Worm (Caenorhabditis elegans) whole organism, L4 larva: ENCODE results near the gene K12G11.6.

Source experiments
- T20F7.1 ChIP-seq: fragments of 200-800 bp; sonication (Bioruptor generic); optimal IDR thresholded peaks from 2 replicates; lab custom pipeline; 2018; ENCODE audit warnings: mild to moderate bottlenecking, missing genetic modification characterization, missing compliant biosample characterization
- Y5F2A.4 ChIP-seq: fragments of 200-800 bp; sonication (Bioruptor generic); optimal IDR thresholded peaks from 2 replicates; lab custom pipeline; 2018; ENCODE audit warnings: mild to moderate bottlenecking, missing genetic modification characterization, missing compliant biosample characterization
- ZK546.5 ChIP-seq, 2 experiments: sonication (generic microtip); optimal IDR thresholded peaks; 2 replicates each; lab custom pipeline; 2017; ENCODE audit warnings: missing biosample characterization in 2 of 2, missing genetic modification characterization in 2 of 2
- aha-1 ChIP-seq: fragments of 150-350 bp; peaks from one replicate; lab custom pipeline; 2014; ENCODE audit warnings: missing biosample characterization, missing genetic modification characterization
- ama-1 ChIP-seq: fragments of 150-350 bp; optimal IDR thresholded peaks from 2 replicates; lab custom pipeline; 2014; ENCODE audit warnings: inconsistent platforms, mixed read lengths
- daf-16 ChIP-seq, 3 experiments: sonication (generic microtip); optimal IDR thresholded peaks; 2 replicates each; lab custom pipeline; 2016 to 2017; ENCODE audit warnings: missing genetic modification characterization in 3 of 3, missing genetic modification reagents in 3 of 3, mild to moderate bottlenecking in 2 of 3, missing compliant biosample characterization in 2 of 3, missing biosample characterization in 1 of 3, moderate library complexity in 1 of 3
- dmd-6 ChIP-seq: fragments of 200-800 bp; sonication (Bioruptor generic); IDR thresholded peaks from 2 replicates; pipeline ENCODE4 v1.3.6; 2022; ENCODE audit warnings: missing genetic modification reagents, missing genetic modification characterization, missing compliant biosample characterization
- dpl-1 ChIP-seq: fragments of 150-350 bp; optimal IDR thresholded peaks from 2 replicates; lab custom pipeline; 2014; ENCODE audit warnings: missing biosample characterization, missing genetic modification reagents, missing genetic modification characterization
- dve-1 ChIP-seq: sonication (generic microtip); optimal IDR thresholded peaks from 2 replicates; lab custom pipeline; 2017; ENCODE audit warnings: antibody characterized with exemption, mild to moderate bottlenecking, missing genetic modification characterization, missing compliant biosample characterization; ENCODE audit not compliant: insufficient read depth
- fkh-10 ChIP-seq: fragments of 150-350 bp; optimal IDR thresholded peaks from 2 replicates; lab custom pipeline; 2014; ENCODE audit warnings: missing biosample characterization, missing genetic modification reagents, missing genetic modification characterization
- hif-1 ChIP-seq, 2 experiments: sonication (generic microtip); optimal IDR thresholded peaks; 2 replicates each; lab custom pipeline; 2016 to 2017; ENCODE audit warnings: missing compliant biosample characterization in 2 of 2, missing genetic modification characterization in 2 of 2, missing genetic modification reagents in 2 of 2, missing genotype in 2 of 2, mild to moderate bottlenecking in 1 of 2
- hlh-30 ChIP-seq: sonication (generic microtip); optimal IDR thresholded peaks from 2 replicates; lab custom pipeline; 2017; ENCODE audit warnings: antibody characterized with exemption, mild to moderate bottlenecking, missing genetic modification characterization, missing compliant biosample characterization; ENCODE audit not compliant: insufficient read depth
- hmg-1.1 ChIP-seq: fragments of 200-800 bp; sonication (Bioruptor generic); IDR thresholded peaks from 2 replicates; pipeline ENCODE4 v1.3.6; 2022; ENCODE audit warnings: missing genetic modification reagents, missing genetic modification characterization, missing compliant biosample characterization
- lin-38 ChIP-seq: fragments of 200-800 bp; sonication (Bioruptor generic); IDR thresholded peaks from 2 replicates; pipeline ENCODE4 v1.3.6; 2022; ENCODE audit warnings: missing genetic modification reagents, missing genetic modification characterization, missing compliant biosample characterization
- lsy-2 ChIP-seq, 2 experiments: fragments of 150-350 bp in 1 of 2; sonication (generic microtip) in 1 of 2; optimal IDR thresholded peaks; 2 replicates each; lab custom pipeline; 2014 to 2017; ENCODE audit warnings: missing biosample characterization in 2 of 2, missing genetic modification characterization in 2 of 2
- mep-1 ChIP-seq: fragments of 150-350 bp; sonication (generic microtip); optimal IDR thresholded peaks from 3 replicates; lab custom pipeline; 2014; ENCODE audit warnings: missing biosample characterization, missing genetic modification characterization
- mes-2 ChIP-seq: sonication (generic microtip); optimal IDR thresholded peaks from 2 replicates; lab custom pipeline; 2016; ENCODE audit warnings: missing genotype, mild to moderate bottlenecking, missing genetic modification characterization, missing compliant biosample characterization; ENCODE audit not compliant: poor library complexity, severe bottlenecking
- mxl-3 ChIP-seq: fragments of 200-800 bp; sonication (Bioruptor generic); optimal IDR thresholded peaks from 2 replicates; lab custom pipeline; 2018; ENCODE audit warnings: mild to moderate bottlenecking, missing genetic modification characterization, missing compliant biosample characterization
- nhr-11 ChIP-seq: fragments of 150-350 bp; optimal IDR thresholded peaks from 2 replicates; lab custom pipeline; 2014; ENCODE audit warnings: missing biosample characterization, missing genetic modification characterization
- nhr-237 ChIP-seq: sonication (generic microtip); optimal IDR thresholded peaks from 2 replicates; lab custom pipeline; 2017; ENCODE audit warnings: missing biosample characterization, missing genetic modification characterization
- nhr-28 ChIP-seq: fragments of 150-350 bp; optimal IDR thresholded peaks from 2 replicates; lab custom pipeline; 2014; ENCODE audit warnings: missing biosample characterization, missing genetic modification characterization
- nhr-6 ChIP-seq: fragments of 150-350 bp; optimal IDR thresholded peaks from 2 replicates; lab custom pipeline; 2014; ENCODE audit warnings: missing biosample characterization, missing genetic modification characterization
- nhr-76 ChIP-seq: fragments of 150-350 bp; optimal IDR thresholded peaks from 2 replicates; lab custom pipeline; 2014; ENCODE audit warnings: missing biosample characterization, missing genetic modification characterization
- pqm-1 ChIP-seq: sonication (generic microtip); optimal IDR thresholded peaks from 2 replicates; lab custom pipeline; 2017; ENCODE audit warnings: missing biosample characterization, missing genetic modification characterization
- sdz-12 ChIP-seq: fragments of 200-800 bp; sonication (Bioruptor generic); optimal IDR thresholded peaks from 2 replicates; lab custom pipeline; 2018; ENCODE audit warnings: mild to moderate bottlenecking, missing genetic modification characterization, missing compliant biosample characterization
- snpc-4 ChIP-seq: fragments of 150-350 bp; optimal IDR thresholded peaks from 2 replicates; lab custom pipeline; 2014; ENCODE audit warnings: missing biosample characterization, missing genetic modification characterization
- tag-97 ChIP-seq: fragments of 200-800 bp; sonication (Bioruptor generic); IDR thresholded peaks from 2 replicates; pipeline ENCODE4 v1.3.6; 2022; ENCODE audit warnings: missing genetic modification characterization, missing compliant biosample characterization
- unc-130 ChIP-seq: sonication (generic microtip); optimal IDR thresholded peaks from 2 replicates; lab custom pipeline; 2016; ENCODE audit warnings: missing genetic modification reagents, missing genetic modification characterization, missing compliant biosample characterization
- unc-62 ChIP-seq, 3 experiments: fragments of 150-350 bp in 1 of 3; sonication (generic microtip); optimal IDR thresholded peaks in 2 of 3; peaks in 1 of 3; 1 replicate in 1 of 3; 2 replicates in 2 of 3; lab custom pipeline; 2014 to 2017; ENCODE audit warnings: missing biosample characterization in 3 of 3, missing genetic modification characterization in 3 of 3, missing genetic modification reagents in 3 of 3, missing genotype in 1 of 3
- ztf-11 ChIP-seq: fragments of 150-350 bp; optimal IDR thresholded peaks from 2 replicates; lab custom pipeline; 2014; ENCODE audit warnings: missing biosample characterization, missing genetic modification characterization

Gene K12G11.6

DNA sequence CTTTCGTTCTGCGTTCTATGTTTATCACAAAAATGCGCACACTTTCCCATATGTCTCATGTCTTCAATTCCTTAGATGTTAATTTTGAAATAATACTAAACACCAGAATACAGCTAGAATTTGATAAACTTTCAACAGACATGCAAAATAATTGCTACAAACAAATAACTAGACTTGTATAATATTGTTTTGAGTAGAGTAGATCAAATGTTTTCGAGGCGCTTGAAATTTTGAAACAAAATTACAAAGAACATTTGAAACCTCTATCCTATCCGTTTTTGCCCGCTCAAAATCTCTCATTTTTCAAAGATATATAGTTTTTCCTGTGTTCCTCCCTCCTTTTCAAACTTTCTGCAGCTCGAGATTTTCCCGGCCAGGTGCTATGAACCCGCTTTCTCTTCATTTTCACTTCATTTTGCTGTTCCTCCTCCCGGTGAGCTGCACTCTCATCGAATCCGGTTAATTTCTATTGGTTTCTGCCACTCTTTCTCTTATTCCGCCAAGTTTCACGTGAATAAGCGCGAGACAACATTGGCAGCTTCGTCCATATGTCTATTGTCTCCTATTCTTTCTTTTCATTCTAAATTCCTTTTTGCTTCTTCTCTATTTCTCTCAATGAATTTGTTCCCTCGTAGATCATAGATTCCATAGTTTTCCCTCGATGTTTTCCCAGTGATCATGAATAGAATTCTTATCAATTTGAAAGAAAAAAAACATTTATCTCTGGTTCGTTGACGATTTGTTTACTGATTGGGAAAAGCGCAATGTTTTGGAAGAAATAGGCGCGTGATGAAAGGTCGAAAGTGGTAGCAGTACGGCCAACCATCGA lies 27.8 kb downstream of the K12G11.6 start (continued):
- TF ChIP-seq mes-2 (tag; lab: Kevin White, UChicago) (no peak), snpc-4 (no peak), aha-1 (tag; lab: Kevin White, UChicago) (no peak), ama-1 (lab: Kevin White, UChicago) (peak; percentile 66), Y5F2A.4 (GFP tag; lab: Kevin White, UChicago) (no peak)

DNA sequence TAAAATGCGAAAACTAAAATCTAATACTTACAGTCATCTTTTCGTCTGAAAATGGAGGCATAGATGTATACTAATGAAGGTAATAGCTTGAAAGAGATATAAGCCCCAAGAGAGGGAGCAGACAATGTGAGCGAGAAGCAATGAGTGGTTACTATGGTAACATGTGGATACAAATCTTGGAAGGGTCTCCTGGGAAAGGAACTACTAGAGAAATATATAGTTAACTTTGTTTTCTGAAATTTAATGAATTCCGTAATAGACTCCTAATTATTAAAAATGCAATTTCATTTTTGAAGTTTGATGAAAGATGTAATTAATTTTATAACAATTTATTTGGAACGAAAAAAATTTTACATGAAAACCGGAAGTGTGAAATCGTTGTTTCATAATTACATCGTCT lies 33.2 kb downstream of the K12G11.6 start, which contains the start of gene osm-6:
Gene osm-6 (minus strand): TSS at position 101 of the 400 bp plus-strand sequence.
- TF ChIP-seq tag-97 = no peak
- TF ChIP-seq nhr-76 = no peak
- no peak for TF ChIP-seq ztf-11 (tag; lab: Kevin White, UChicago)

DNA sequence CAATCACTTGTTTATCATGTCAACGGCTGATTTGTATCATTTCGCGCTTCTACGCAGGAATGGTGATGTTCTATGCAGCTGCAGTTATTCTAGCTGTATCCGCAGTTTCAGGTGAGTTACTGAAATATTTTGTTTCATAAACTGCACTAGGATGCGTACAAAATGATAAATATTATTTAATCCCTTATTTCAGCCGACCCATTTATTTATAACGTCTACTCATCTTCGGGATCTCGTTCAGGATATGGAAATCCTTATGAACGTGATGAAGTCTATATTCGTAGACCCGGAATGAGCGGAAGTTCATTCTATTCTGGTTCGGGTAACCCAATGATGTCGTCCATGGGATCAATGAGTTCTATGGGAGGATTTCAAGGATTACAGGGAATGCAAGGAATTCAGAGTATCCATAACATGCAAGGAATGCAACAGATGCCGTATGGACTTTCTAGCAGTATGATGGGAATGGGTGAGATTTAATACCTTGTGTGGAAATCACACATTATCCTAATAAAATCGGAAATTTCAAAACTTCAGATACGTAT lies 35.0 kb downstream of the K12G11.6 start, which contains the start of gene F58H1.2:
Gene F58H1.2 (plus strand): TSS at position 51 of the 545 bp plus-strand sequence.
- TF ChIP-seq unc-62 (GFP tag; optimal IDR thresholded peaks at IDR 0.05 in 1 of 2; lab: Kevin White, UChicago) = peak in 1 of 2 experiments; percentile 93
- TF ChIP-seq unc-62 (tag; optimal IDR thresholded peaks at IDR 0.05; lab: Kevin White, UChicago) = no peak
- no peak for TF ChIP-seq hlh-30 (tag; lab: Kevin White, UChicago)

DNA sequence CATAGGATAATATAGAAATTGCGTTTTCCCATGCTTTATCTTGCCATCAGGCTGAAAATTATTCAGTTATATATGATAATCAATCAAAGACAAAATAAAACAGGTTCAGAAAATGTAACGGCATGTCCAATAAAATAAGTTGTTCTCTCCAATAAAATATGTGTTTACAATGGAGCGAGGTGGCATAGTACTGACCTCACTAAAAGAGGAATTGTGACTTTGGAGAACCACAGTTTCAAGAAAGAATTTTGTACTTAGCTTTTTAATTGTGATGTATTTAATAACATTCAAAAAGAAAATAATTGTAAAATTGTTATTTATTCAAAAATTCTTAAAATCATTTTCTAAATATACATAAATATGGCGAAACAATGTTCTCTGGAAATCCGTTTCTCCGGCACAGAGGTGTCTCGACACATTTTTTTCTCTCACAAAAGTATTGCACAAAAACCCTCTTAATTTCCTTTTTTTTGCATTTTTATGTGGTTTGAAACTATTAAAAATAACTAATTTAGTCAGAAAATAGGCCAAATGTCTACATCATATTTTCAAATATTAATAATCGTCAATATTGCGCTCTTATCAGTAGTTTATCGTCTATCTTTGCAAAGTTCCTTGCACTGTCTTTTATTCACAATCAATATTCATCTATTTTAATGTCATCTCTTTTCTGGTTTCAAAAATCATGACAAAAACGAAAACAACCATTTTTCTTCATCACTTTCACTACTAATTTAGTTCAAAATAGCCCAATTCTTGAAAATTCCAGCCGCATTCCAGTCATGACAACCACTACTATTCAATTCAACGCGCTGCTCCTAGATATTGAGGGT lies 39.3 kb downstream of the K12G11.6 start, which contains the start of the genes aman-2 and F58H1.3:
Gene aman-2 (minus strand): TSS at position 51 of the 833 bp plus-strand sequence.
Gene F58H1.3 (plus strand): TSS at position 783 of the 833 bp plus-strand sequence.
- TF ChIP-seq nhr-6 (tag; lab: Kevin White, UChicago) (peak; percentile 19), ZK546.5 (tag; optimal IDR thresholded peaks at IDR 0.05; lab: Kevin White, UChicago) (no peak), sdz-12 (GFP tag; lab: Kevin White, UChicago) (no peak), pqm-1 (tag; lab: Kevin White, UChicago) (no peak), unc-130 (peak; percentile 62), lin-38 (GFP tag; lab: Robert Waterston, UW) (peak; percentile 71), mes-2 (tag; lab: Kevin White, UChicago) (peak; percentile 65), mep-1 (peak; percentile 74), hlh-30 (tag; lab: Kevin White, UChicago) (peak; percentile 20), nhr-11 (tag; lab: Kevin White, UChicago) (no peak), Y5F2A.4 (GFP tag; lab: Kevin White, UChicago) (no peak), mxl-3 (no peak), ztf-11 (tag; lab: Kevin White, UChicago) (no peak), fkh-10 (GFP tag; lab: Kevin White, UChicago) (peak; percentile 47), lsy-2 (tag; optimal IDR thresholded peaks at IDR 0.05; lab: Kevin White, UChicago) (peak in 1 of 2 experiments; percentile 68), hmg-1.1 (GFP tag; lab: Robert Waterston, UW) (0 out of 2 replicates have a peak, but pooled peaks have one; percentile 21), dpl-1 (GFP tag; lab: Kevin White, UChicago) (peak; percentile 27), nhr-28 (peak; percentile 50), dve-1 (tag; lab: Kevin White, UChicago) (peak; percentile 9), daf-16 (GFP tag; optimal IDR thresholded peaks at IDR 0.05; lab: Kevin White, UChicago) (no peak), daf-16 (tag; optimal IDR thresholded peaks at IDR 0.05; lab: Kevin White, UChicago) (peak; percentile 41), T20F7.1 (GFP tag; lab: Kevin White, UChicago) (peak; percentile 62), hif-1 (tag; optimal IDR thresholded peaks at IDR 0.05; lab: Kevin White, UChicago) (peak in 1 of 2 experiments; percentile 77), nhr-237 (no peak), dmd-6 (GFP tag; lab: Robert Waterston, UW) (no peak)
